Worm (Caenorhabditis elegans) whole organism, mixed stage, embryonic: Measurements from ENCODE around the gene Y71H2AM.1.

Experiments used
- M03D4.4 ChIP-seq: sonication (generic microtip); optimal IDR thresholded peaks from 2 replicates; lab custom pipeline; 2017; ENCODE audit warnings: mild to moderate bottlenecking, missing genetic modification characterization, missing compliant biosample characterization
- bed-3 ChIP-seq: fragments of 200-800 bp; sonication (Bioruptor generic); optimal IDR thresholded peaks from 3 replicates; lab custom pipeline; 2018; ENCODE audit warnings: mild to moderate bottlenecking, missing genetic modification characterization, moderate library complexity, missing compliant biosample characterization
- blmp-1 ChIP-seq: fragments of 150-350 bp; optimal IDR thresholded peaks from 2 replicates; lab custom pipeline; 2014; ENCODE audit warnings: missing biosample characterization, missing genetic modification characterization
- ceh-39 ChIP-seq: fragments of 150-350 bp; optimal IDR thresholded peaks from 2 replicates; lab custom pipeline; 2014; ENCODE audit warnings: missing biosample characterization, missing genetic modification characterization
- ceh-43 ChIP-seq: fragments of 200-800 bp; sonication (Bioruptor generic); optimal IDR thresholded peaks from 2 replicates; lab custom pipeline; 2018; ENCODE audit warnings: mild to moderate bottlenecking, missing genetic modification characterization, moderate library complexity, missing compliant biosample characterization
- ceh-83 ChIP-seq: fragments of 200-800 bp; sonication (Bioruptor generic); optimal IDR thresholded peaks from 2 replicates; lab custom pipeline; 2018; ENCODE audit warnings: mild to moderate bottlenecking, missing genetic modification characterization, missing compliant biosample characterization
- ces-1 ChIP-seq: fragments of 150-350 bp; optimal IDR thresholded peaks from 2 replicates; lab custom pipeline; 2014; ENCODE audit warnings: missing biosample characterization, missing genetic modification reagents, missing genetic modification characterization
- drap-1 ChIP-seq: fragments of 200-800 bp; sonication (Bioruptor generic); optimal IDR thresholded peaks from 3 replicates; lab custom pipeline; 2018; ENCODE audit warnings: mild to moderate bottlenecking, missing genetic modification characterization, missing compliant biosample characterization
- elt-1 ChIP-seq: sonication (generic microtip); optimal IDR thresholded peaks from 2 replicates; lab custom pipeline; 2017; ENCODE audit warnings: missing genetic modification characterization, mild to moderate bottlenecking, missing compliant biosample characterization, antibody characterized with exemption, moderate library complexity, borderline replicate concordance; ENCODE audit not compliant: insufficient read depth
- elt-3 ChIP-seq: fragments of 150-350 bp; optimal IDR thresholded peaks from 2 replicates; lab custom pipeline; 2014; ENCODE audit warnings: missing biosample characterization, missing genetic modification characterization
- flh-1 ChIP-seq: fragments of 200-800 bp; sonication (Bioruptor generic); optimal IDR thresholded peaks from 2 replicates; lab custom pipeline; 2018; ENCODE audit warnings: mild to moderate bottlenecking, missing genetic modification characterization, moderate library complexity, missing compliant biosample characterization
- ham-2 ChIP-seq: fragments of 200-800 bp; sonication (Bioruptor generic); optimal IDR thresholded peaks from 2 replicates; lab custom pipeline; 2018; ENCODE audit warnings: mild to moderate bottlenecking, missing genetic modification characterization, missing compliant biosample characterization
- hlh-1 ChIP-seq: fragments of 150-350 bp; optimal IDR thresholded peaks from 2 replicates; lab custom pipeline; 2014; ENCODE audit warnings: missing biosample characterization, missing genetic modification reagents, missing genetic modification characterization
- lin-13 ChIP-seq: fragments of 150-350 bp; optimal IDR thresholded peaks from 2 replicates; lab custom pipeline; 2014; ENCODE audit warnings: missing biosample characterization, missing genetic modification characterization
- lin-32 ChIP-seq: fragments of 200-800 bp; sonication (Bioruptor generic); optimal IDR thresholded peaks from 2 replicates; lab custom pipeline; 2018; ENCODE audit warnings: mild to moderate bottlenecking, missing genetic modification characterization, missing compliant biosample characterization
- lsy-2 ChIP-seq: fragments of 150-350 bp; optimal IDR thresholded peaks from 2 replicates; lab custom pipeline; 2014; ENCODE audit warnings: missing biosample characterization, missing genetic modification characterization
- mab-5 ChIP-seq: fragments of 150-350 bp; optimal IDR thresholded peaks from 2 replicates; lab custom pipeline; 2014; ENCODE audit warnings: missing biosample characterization, missing genetic modification characterization
- mep-1 ChIP-seq: fragments of 150-350 bp; optimal IDR thresholded peaks from 2 replicates; lab custom pipeline; 2017; ENCODE audit warnings: missing biosample characterization, missing genetic modification reagents, missing genetic modification characterization, inconsistent platforms
- mls-2 ChIP-seq: sonication (generic microtip); optimal IDR thresholded peaks from 2 replicates; lab custom pipeline; 2016; ENCODE audit warnings: mild to moderate bottlenecking, missing genetic modification characterization, moderate library complexity, missing compliant biosample characterization
- nhr-12 ChIP-seq: fragments of 150-350 bp; optimal IDR thresholded peaks from 2 replicates; lab custom pipeline; 2014; ENCODE audit warnings: missing biosample characterization, missing genetic modification characterization
- nhr-2 ChIP-seq: fragments of 150-350 bp; optimal IDR thresholded peaks from 2 replicates; lab custom pipeline; 2014; ENCODE audit warnings: missing biosample characterization, missing genetic modification characterization
- nhr-28 ChIP-seq: fragments of 150-350 bp; optimal IDR thresholded peaks from 2 replicates; lab custom pipeline; 2014; ENCODE audit warnings: missing biosample characterization, missing genetic modification characterization
- pha-4 ChIP-seq: fragments of 150-350 bp; optimal IDR thresholded peaks from 2 replicates; lab custom pipeline; 2018; ENCODE audit warnings: missing biosample characterization, missing genetic modification reagents, missing genetic modification characterization
- sem-2 ChIP-seq: fragments of 200-800 bp; sonication (Bioruptor generic); optimal IDR thresholded peaks from 2 replicates; lab custom pipeline; 2018; ENCODE audit warnings: mild to moderate bottlenecking, missing genetic modification characterization, missing compliant biosample characterization
- snpc-4 ChIP-seq: fragments of 150-350 bp; optimal IDR thresholded peaks from 2 replicates; lab custom pipeline; 2014; ENCODE audit warnings: missing biosample characterization, missing genetic modification characterization
- sptf-1 ChIP-seq: sonication (generic microtip); optimal IDR thresholded peaks from 2 replicates; lab custom pipeline; 2017; ENCODE audit warnings: mild to moderate bottlenecking, missing genetic modification characterization, moderate library complexity, missing compliant biosample characterization
- tbx-8 ChIP-seq: fragments of 200-800 bp; sonication (Bioruptor generic); optimal IDR thresholded peaks from 2 replicates; lab custom pipeline; 2018; ENCODE audit warnings: mild to moderate bottlenecking, missing genetic modification characterization, moderate library complexity, missing compliant biosample characterization
- unc-39 ChIP-seq: fragments of 150-350 bp; optimal IDR thresholded peaks from 2 replicates; lab custom pipeline; 2014; ENCODE audit warnings: missing biosample characterization, missing genetic modification characterization
- zip-8 ChIP-seq: fragments of 150-350 bp; optimal IDR thresholded peaks from 2 replicates; lab custom pipeline; 2014; ENCODE audit warnings: missing biosample characterization, missing genetic modification characterization
- ztf-11 ChIP-seq: fragments of 150-350 bp; optimal IDR thresholded peaks from 2 replicates; lab custom pipeline; 2014; ENCODE audit warnings: missing biosample characterization, missing genetic modification characterization

Y71H2AM.1 gene

ce11 chrIII:2834998-2835397, 8.1 kb downstream of the Y71H2AM.1 start:
- TF ChIP-seq lin-32 (GFP tag; lab: Kevin White, UChicago) (no peak), nhr-2 (tag; lab: Kevin White, UChicago) (no peak), blmp-1 (tag; lab: Kevin White, UChicago) (no peak), ces-1 (GFP tag; lab: Kevin White, UChicago) (no peak), zip-8 (no peak), pha-4 (tag; lab: Kevin White, UChicago) (no peak)

DNA sequence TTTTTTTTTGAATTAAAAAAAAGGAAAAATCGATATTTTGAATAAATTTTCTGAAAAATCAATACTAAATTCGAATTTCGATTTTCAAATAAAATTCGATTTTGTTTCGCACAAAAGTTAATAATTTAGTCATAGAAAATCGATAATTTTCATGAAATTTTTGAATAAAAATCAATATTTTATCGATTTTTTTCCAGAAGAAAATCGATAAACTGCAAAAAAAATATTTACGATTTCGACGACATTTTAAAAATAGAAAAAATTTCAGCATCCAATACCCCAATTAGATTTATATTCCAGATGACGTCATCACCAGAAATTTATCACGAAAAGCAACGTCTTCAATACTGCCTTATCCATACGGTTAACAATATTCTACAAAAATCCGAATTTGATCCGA, 9.5 kb downstream of the Y71H2AM.1 start, which contains the start of gene josd-1:
josd-1 (plus strand) TSS at position 301 of the 400 bp plus-strand sequence.
- TF ChIP-seq flh-1 (no peak), pha-4 (tag; lab: Kevin White, UChicago) (no peak), zip-8 (peak; percentile 79)

ce11 chrIII:2840877-2841540, 14.1 kb downstream of the Y71H2AM.1 start, which contains the start of gene Y71H2AR.2:
Y71H2AR.2 (minus strand) TSS chrIII:2840927.
- TF ChIP-seq ztf-11 (tag; lab: Kevin White, UChicago) (no peak), M03D4.4 (tag; lab: Kevin White, UChicago) (no peak), lsy-2 (tag; lab: Kevin White, UChicago) (no peak)

ce11 chrIII:2841856-2842373, 15.0 kb downstream of the Y71H2AM.1 start, which contains the start of gene H34I24.2:
H34I24.2 (plus strand) TSS chrIII:2842044.
- TF ChIP-seq blmp-1 (tag; lab: Kevin White, UChicago) (no peak), nhr-12 (tag; lab: Kevin White, UChicago) (no peak), lin-13 (tag; lab: Kevin White, UChicago) (no peak), drap-1 (GFP tag; lab: Kevin White, UChicago) (no peak), nhr-28 (tag; lab: Kevin White, UChicago) (no peak), ham-2 (GFP tag; lab: Kevin White, UChicago) (no peak), snpc-4 (tag; lab: Kevin White, UChicago) (no peak), sem-2 (GFP tag; lab: Kevin White, UChicago) (no peak)

DNA sequence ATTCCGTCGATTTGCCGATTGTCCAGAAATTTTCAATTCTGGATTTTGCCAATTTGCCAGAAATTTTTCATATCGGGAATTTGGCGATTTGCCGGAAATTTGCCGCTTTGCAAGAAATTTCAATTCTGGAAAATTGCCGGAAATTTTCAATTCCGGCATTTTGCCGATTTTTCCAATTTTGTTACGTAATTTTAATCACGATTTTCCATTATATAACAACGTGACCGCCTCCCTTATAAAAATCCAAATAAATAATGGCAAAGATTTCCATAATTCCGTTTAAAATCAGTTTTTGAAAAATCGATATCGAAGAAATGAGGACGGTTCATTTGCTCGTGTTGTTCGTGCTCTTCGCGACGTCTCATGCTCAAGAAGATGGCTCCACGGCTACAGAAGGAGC, 19.9 kb downstream of the Y71H2AM.1 start, which contains the start of gene H34I24.1:
H34I24.1 (plus strand) TSS at position 301 of the 400 bp plus-strand sequence.
- TF ChIP-seq zip-8: peak; percentile 17

DNA sequence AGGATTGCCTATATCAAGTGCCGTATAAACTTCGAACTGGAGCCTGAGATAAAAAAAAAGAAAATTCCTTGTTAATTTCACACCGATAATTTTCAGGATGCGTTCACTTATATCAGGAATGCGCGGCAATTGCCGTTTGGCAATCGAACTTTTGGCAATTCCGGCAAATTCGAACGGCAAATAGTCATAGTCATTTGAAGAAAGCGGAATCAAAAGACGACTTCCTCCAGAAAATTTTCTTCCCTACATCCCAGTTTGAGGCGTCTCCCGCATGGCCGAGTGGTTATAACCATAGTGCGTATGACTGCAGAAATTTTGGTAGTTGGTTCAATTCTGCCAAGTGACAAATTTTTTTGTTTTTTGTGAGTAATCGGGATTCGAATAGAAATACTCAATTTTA, 29.1 kb downstream of the Y71H2AM.1 start, which contains the start of gene F56F11.4:
F56F11.4 (plus strand) TSS at position 301 of the 400 bp plus-strand sequence.
- no peak for TF ChIP-seq bed-3
- TF ChIP-seq unc-39 (tag; lab: Kevin White, UChicago): no peak
- TF ChIP-seq ztf-11 (tag; lab: Kevin White, UChicago): no peak
- TF ChIP-seq nhr-12 (tag; lab: Kevin White, UChicago): no peak
- TF ChIP-seq sem-2 (GFP tag; lab: Kevin White, UChicago): no peak
- no peak for TF ChIP-seq mab-5 (tag; lab: Kevin White, UChicago)
- no peak for TF ChIP-seq zip-8
- no peak for TF ChIP-seq hlh-1 (tag; lab: Kevin White, UChicago)
- TF ChIP-seq nhr-28 (tag; lab: Kevin White, UChicago): no peak
- no peak for TF ChIP-seq lin-13 (tag; lab: Kevin White, UChicago)
- no peak for TF ChIP-seq elt-1 (tag; lab: Kevin White, UChicago)
- no peak for TF ChIP-seq ceh-39
- TF ChIP-seq ham-2 (GFP tag; lab: Kevin White, UChicago): no peak

DNA sequence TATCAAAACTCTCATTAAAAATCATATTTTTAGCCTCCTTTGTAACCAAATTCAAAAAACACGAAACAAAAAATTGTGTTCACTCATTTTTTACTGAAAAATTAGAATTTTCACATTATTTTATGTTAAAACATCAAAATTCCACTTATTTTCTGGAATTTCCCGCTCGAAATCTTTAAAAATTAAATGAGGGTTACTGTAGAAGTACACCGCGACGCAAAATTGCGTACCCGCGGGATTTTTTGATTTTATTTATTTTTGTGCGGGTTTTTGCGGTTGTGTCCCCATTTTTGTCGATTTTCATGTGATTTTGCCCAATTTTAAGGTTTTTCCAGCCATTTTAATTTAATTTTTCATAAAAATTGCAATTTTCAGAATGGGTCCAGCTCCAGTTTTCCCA, 31.5 kb downstream of the Y71H2AM.1 start:
- TF ChIP-seq snpc-4 (tag; lab: Kevin White, UChicago): no peak
- TF ChIP-seq flh-1: no peak
- no peak for TF ChIP-seq tbx-8
- TF ChIP-seq lin-32 (GFP tag; lab: Kevin White, UChicago): no peak
- TF ChIP-seq mep-1 (tag; lab: Kevin White, UChicago): no peak
- TF ChIP-seq mab-5 (tag; lab: Kevin White, UChicago): no peak
- TF ChIP-seq ceh-43 (GFP tag; lab: Kevin White, UChicago): no peak
- no peak for TF ChIP-seq nhr-2 (tag; lab: Kevin White, UChicago)
- no peak for TF ChIP-seq elt-1 (tag; lab: Kevin White, UChicago)
- no peak for TF ChIP-seq ham-2 (GFP tag; lab: Kevin White, UChicago)
- no peak for TF ChIP-seq ceh-83
- no peak for TF ChIP-seq ces-1 (GFP tag; lab: Kevin White, UChicago)
- no peak for TF ChIP-seq sptf-1
- TF ChIP-seq mls-2 (tag; lab: Kevin White, UChicago): no peak
- no peak for TF ChIP-seq elt-3 (tag; lab: Kevin White, UChicago)
- TF ChIP-seq lsy-2 (tag; lab: Kevin White, UChicago): no peak
- TF ChIP-seq lin-13 (tag; lab: Kevin White, UChicago): no peak
- TF ChIP-seq hlh-1 (tag; lab: Kevin White, UChicago): no peak
- no peak for TF ChIP-seq zip-8
